Worm (Caenorhabditis elegans) whole organism, young adult: ENCODE measurements around the gene rcan-1.

Experiments
- C17E4.6 ChIP-seq: fragments of 200-800 bp; sonication (Bioruptor generic); IDR thresholded peaks from 2 replicates; pipeline ENCODE4 v1.3.6; 2022; ENCODE audit warnings: missing genetic modification reagents, missing genetic modification characterization, missing compliant biosample characterization
- F22D6.2 ChIP-seq: sonication (generic microtip); optimal IDR thresholded peaks from 2 replicates; lab custom pipeline; 2016; ENCODE audit warnings: mild to moderate bottlenecking, missing genetic modification characterization, missing compliant biosample characterization
- F39B2.1 ChIP-seq: fragments of 200-800 bp; sonication (Bioruptor generic); IDR thresholded peaks from 2 replicates; pipeline ENCODE4 v1.3.6; 2022; ENCODE audit warnings: missing genetic modification reagents, missing genetic modification characterization, missing compliant biosample characterization
- Y53G8AR.9 ChIP-seq: fragments of 200-800 bp; sonication (Bioruptor generic); conservative IDR thresholded peaks from 2 replicates; pipeline ENCODE4 v1.3.6; 2022; ENCODE audit warnings: missing genetic modification reagents, missing genetic modification characterization, missing compliant biosample characterization
- Y67H2A.10 ChIP-seq: fragments of 200-800 bp; sonication (Bioruptor generic); conservative IDR thresholded peaks from 2 replicates; pipeline ENCODE4 v1.3.6; 2022; ENCODE audit warnings: missing genetic modification reagents, missing genetic modification characterization, missing compliant biosample characterization
- Y95B8A.8 ChIP-seq: fragments of 200-800 bp; sonication (Bioruptor generic); IDR thresholded peaks from 2 replicates; pipeline ENCODE4 v1.3.6; 2022; ENCODE audit warnings: missing genetic modification reagents, missing genetic modification characterization, missing compliant biosample characterization
- ZK185.1 ChIP-seq: sonication (generic microtip); optimal IDR thresholded peaks from 2 replicates; lab custom pipeline; 2016; ENCODE audit warnings: mild to moderate bottlenecking, missing genetic modification characterization, missing compliant biosample characterization; ENCODE audit not compliant: poor library complexity, severe bottlenecking
- athp-1 ChIP-seq: sonication (generic microtip); optimal IDR thresholded peaks from 2 replicates; lab custom pipeline; 2017; ENCODE audit warnings: mild to moderate bottlenecking, missing genetic modification characterization, missing compliant biosample characterization
- attf-6 ChIP-seq: fragments of 200-800 bp; sonication (Bioruptor generic); IDR thresholded peaks from 2 replicates; pipeline ENCODE4 v1.3.6; 2022; ENCODE audit warnings: missing genetic modification reagents, missing genetic modification characterization, missing compliant biosample characterization
- bed-2 ChIP-seq: fragments of 200-800 bp; sonication (Bioruptor generic); IDR thresholded peaks from 2 replicates; pipeline ENCODE4 v1.3.6; 2022; ENCODE audit warnings: missing genetic modification reagents, missing genetic modification characterization, missing compliant biosample characterization
- cebp-1 ChIP-seq, 2 experiments: fragments of 200-800 bp in 1 of 2; sonication (Bioruptor generic) in 1 of 2; sonication (generic microtip) in 1 of 2; IDR thresholded peaks in 1 of 2; optimal IDR thresholded peaks in 1 of 2; 2 replicates each; pipeline versions ENCODE4 v1.3.6 to Lab custom; 2017 to 2022; ENCODE audit warnings: missing compliant biosample characterization in 2 of 2, missing genetic modification characterization in 2 of 2, mild to moderate bottlenecking in 1 of 2, missing genetic modification reagents in 1 of 2, moderate library complexity in 1 of 2
- ceh-100 ChIP-seq: fragments of 200-800 bp; sonication (Bioruptor generic); IDR thresholded peaks from 2 replicates; pipeline ENCODE4 v1.3.6; 2022; ENCODE audit warnings: missing genetic modification reagents, missing genetic modification characterization, missing compliant biosample characterization
- ceh-27 ChIP-seq: fragments of 200-800 bp; sonication (Bioruptor generic); optimal IDR thresholded peaks from 2 replicates; lab custom pipeline; 2018; ENCODE audit warnings: mild to moderate bottlenecking, missing genetic modification characterization, moderate library complexity, missing compliant biosample characterization
- ceh-79 ChIP-seq: sonication (generic microtip); optimal IDR thresholded peaks from 2 replicates; lab custom pipeline; 2017; ENCODE audit warnings: mild to moderate bottlenecking, missing genetic modification characterization, missing compliant biosample characterization
- chd-7 ChIP-seq: sonication (generic microtip); optimal IDR thresholded peaks from 2 replicates; lab custom pipeline; 2016; ENCODE audit warnings: mild to moderate bottlenecking, missing genetic modification characterization, moderate library complexity, missing compliant biosample characterization
- dox-1 ChIP-seq: fragments of 200-800 bp; sonication (Bioruptor generic); IDR thresholded peaks from 2 replicates; pipeline ENCODE4 v1.3.6; 2022; ENCODE audit warnings: missing genetic modification reagents, missing genetic modification characterization, missing compliant biosample characterization
- dpff-1 ChIP-seq: sonication (generic microtip); optimal IDR thresholded peaks from 2 replicates; lab custom pipeline; 2017; ENCODE audit warnings: mild to moderate bottlenecking, missing genetic modification characterization, missing compliant biosample characterization
- efl-1 ChIP-seq: fragments of 150-350 bp; optimal IDR thresholded peaks from 2 replicates; lab custom pipeline; 2014; ENCODE audit warnings: missing biosample characterization, missing genetic modification reagents, missing genetic modification characterization
- egl-18 ChIP-seq: fragments of 200-800 bp; sonication (Bioruptor generic); IDR thresholded peaks from 2 replicates; pipeline ENCODE4 v1.3.6; 2022; ENCODE audit warnings: missing genetic modification reagents, missing genetic modification characterization, missing compliant biosample characterization
- ekl-4 ChIP-seq: fragments of 200-800 bp; sonication (Bioruptor generic); IDR thresholded peaks from 2 replicates; pipeline ENCODE4 v1.3.6; 2022; ENCODE audit warnings: missing genetic modification reagents, missing genetic modification characterization, missing compliant biosample characterization
- hmg-20 ChIP-seq: fragments of 200-800 bp; sonication (Bioruptor generic); IDR thresholded peaks from 2 replicates; pipeline ENCODE4 v1.3.6; 2022; ENCODE audit warnings: missing genetic modification reagents, missing genetic modification characterization, missing compliant biosample characterization
- lag-1 ChIP-seq: fragments of 200-800 bp; sonication (Bioruptor generic); IDR thresholded peaks from 2 replicates; pipeline ENCODE4 v1.3.6; 2022; ENCODE audit warnings: missing genetic modification reagents, missing genetic modification characterization, missing compliant biosample characterization
- lin-26 ChIP-seq: fragments of 200-800 bp; sonication (Bioruptor generic); IDR thresholded peaks from 2 replicates; pipeline ENCODE4 v1.3.6; 2022; ENCODE audit warnings: missing genetic modification reagents, missing genetic modification characterization, missing compliant biosample characterization
- lin-40 ChIP-seq: sonication (generic microtip); optimal IDR thresholded peaks from 2 replicates; lab custom pipeline; 2016; ENCODE audit warnings: missing genetic modification characterization, mild to moderate bottlenecking, missing compliant biosample characterization, missing genotype, missing genetic modification reagents
- lin-54 ChIP-seq: fragments of 200-800 bp; sonication (Bioruptor generic); optimal IDR thresholded peaks from 2 replicates; lab custom pipeline; 2018; ENCODE audit warnings: mild to moderate bottlenecking, missing genetic modification characterization, missing compliant biosample characterization
- madf-10 ChIP-seq: sonication (generic microtip); optimal IDR thresholded peaks from 2 replicates; lab custom pipeline; 2016; ENCODE audit warnings: mild to moderate bottlenecking, missing genetic modification characterization, missing compliant biosample characterization
- nfya-1 ChIP-seq: sonication (generic microtip); optimal IDR thresholded peaks from 2 replicates; lab custom pipeline; 2017; ENCODE audit warnings: antibody characterized with exemption, missing compliant biosample characterization, missing genetic modification characterization, borderline replicate concordance; ENCODE audit not compliant: insufficient read depth
- nfyb-1 ChIP-seq: fragments of 200-800 bp; sonication (Bioruptor generic); IDR thresholded peaks from 2 replicates; pipeline ENCODE4 v1.3.6; 2022; ENCODE audit warnings: missing genetic modification reagents, missing genetic modification characterization, missing compliant biosample characterization
- rec-8 ChIP-seq, 2 experiments: sonication (generic microtip); optimal IDR thresholded peaks; 2 replicates each; lab custom pipeline; 2016; ENCODE audit warnings: mild to moderate bottlenecking in 2 of 2, missing genetic modification characterization in 2 of 2, missing genetic modification reagents in 2 of 2, missing genotype in 2 of 2, missing biosample characterization in 1 of 2, missing compliant biosample characterization in 1 of 2, moderate library complexity in 1 of 2
- repo-1 ChIP-seq: sonication (generic microtip); optimal IDR thresholded peaks from 2 replicates; lab custom pipeline; 2017; ENCODE audit warnings: mild to moderate bottlenecking, missing genetic modification characterization, missing compliant biosample characterization
- snpc-4 ChIP-seq, 5 experiments: fragments of 150-350 bp in 1 of 5; sonication (generic microtip) in 4 of 5; optimal IDR thresholded peaks; 2 replicates each; lab custom pipeline; 2014 to 2018; ENCODE audit warnings: missing genetic modification characterization in 5 of 5, missing biosample characterization in 3 of 5, antibody characterized with exemption in 2 of 5, mild to moderate bottlenecking in 2 of 5, missing compliant biosample characterization in 2 of 5, missing genotype in 2 of 5, moderate library complexity in 2 of 5, missing genetic modification reagents in 1 of 5
- sptf-2 ChIP-seq: fragments of 200-800 bp; sonication (Bioruptor generic); optimal IDR thresholded peaks from 2 replicates; lab custom pipeline; 2018; ENCODE audit warnings: mild to moderate bottlenecking, missing genetic modification characterization, missing compliant biosample characterization
- tbp1 ChIP-seq: fragments of 200-800 bp; sonication (Bioruptor generic); optimal IDR thresholded peaks from 2 replicates; lab custom pipeline; 2018; ENCODE audit warnings: mild to moderate bottlenecking, missing genetic modification characterization, missing compliant biosample characterization
- unc-130 ChIP-seq: sonication (generic microtip); optimal IDR thresholded peaks from 2 replicates; lab custom pipeline; 2016; ENCODE audit warnings: missing genetic modification reagents, missing genetic modification characterization, missing compliant biosample characterization

The rcan-1 gene

ce11 chrIII:5721888-5722287 is 38.0 kb upstream of the rcan-1 start (continued):
- TF ChIP-seq snpc-4 (GFP tag; optimal IDR thresholded peaks at IDR 0.05; lab: Kevin White, UChicago) (no peak), snpc-4 (tag; optimal IDR thresholded peaks at IDR 0.05; lab: Kevin White, UChicago) (peak in 3 of 4 experiments; percentile 40 to 42 (median 42)), ceh-100 (GFP tag; lab: Robert Waterston, UW) (no peak), nfya-1 (tag; lab: Kevin White, UChicago) (no peak), madf-10 (tag; lab: Kevin White, UChicago) (peak; percentile 27), ceh-27 (GFP tag; lab: Kevin White, UChicago) (peak; percentile 73), ZK185.1 (tag; lab: Kevin White, UChicago) (peak; percentile 96), lag-1 (GFP tag; lab: Robert Waterston, UW) (no peak), tbp1 (GFP tag; lab: Kevin White, UChicago) (peak; percentile 44), unc-130 (GFP tag; lab: Kevin White, UChicago) (peak; percentile 45), bed-2 (GFP tag; lab: Robert Waterston, UW) (0 out of 2 replicates have a peak, but pooled peaks have one; percentile 50), dox-1 (GFP tag; lab: Robert Waterston, UW) (peak; percentile 68), Y67H2A.10 (GFP tag; lab: Robert Waterston, UW) (peak; percentile 62; the same call in 1 of the 2 replicates), chd-7 (tag; lab: Kevin White, UChicago) (peak; percentile 20), Y53G8AR.9 (GFP tag; lab: Robert Waterston, UW) (0 out of 2 replicates have a peak, but pooled peaks have one; percentile 53), F22D6.2 (tag; lab: Kevin White, UChicago) (peak; percentile 25), efl-1 (peak; percentile 7), rec-8 (tag; optimal IDR thresholded peaks at IDR 0.05; lab: Kevin White, UChicago) (no peak)

ce11 chrIII:5721488-5721887 is 37.6 kb upstream of the rcan-1 start:
- TF ChIP-seq ceh-27 (GFP tag; lab: Kevin White, UChicago), result no peak
- TF ChIP-seq unc-130 (GFP tag; lab: Kevin White, UChicago), result no peak
- no peak for TF ChIP-seq cebp-1 (GFP tag; IDR thresholded peaks at IDR 0.05; lab: Robert Waterston, UW)
- no peak for TF ChIP-seq cebp-1 (tag; optimal IDR thresholded peaks at IDR 0.05; lab: Kevin White, UChicago)
- TF ChIP-seq egl-18 (GFP tag; lab: Robert Waterston, UW), result no peak
- TF ChIP-seq Y95B8A.8 (GFP tag; lab: Robert Waterston, UW), result no peak
- no peak for TF ChIP-seq ceh-79 (tag; lab: Kevin White, UChicago)
- no peak for TF ChIP-seq hmg-20 (GFP tag; lab: Robert Waterston, UW)
- TF ChIP-seq sptf-2 (GFP tag; lab: Kevin White, UChicago), result no peak

- no peak for TF ChIP-seq nfyb-1
- TF ChIP-seq attf-6 (GFP tag; lab: Robert Waterston, UW), result no peak
- no peak for TF ChIP-seq ekl-4 (GFP tag; lab: Robert Waterston, UW)
- no peak for TF ChIP-seq repo-1 (tag; lab: Kevin White, UChicago)
- TF ChIP-seq lin-26 (GFP tag; lab: Robert Waterston, UW), result no peak
- no peak for TF ChIP-seq C17E4.6
- no peak for TF ChIP-seq lin-40 (tag; lab: Kevin White, UChicago)
- no peak for TF ChIP-seq athp-1 (tag; lab: Kevin White, UChicago)
- no peak for TF ChIP-seq F39B2.1
- TF ChIP-seq ceh-79 (tag; lab: Kevin White, UChicago), result no peak
- TF ChIP-seq lin-54 (GFP tag; lab: Kevin White, UChicago), result no peak
- TF ChIP-seq nfya-1 (tag; lab: Kevin White, UChicago), result no peak
- TF ChIP-seq dpff-1, result no peak
Observed at ce11 chrIII:5720266-5721019, 36.5 kb upstream of the rcan-1 start.
